Worm (Caenorhabditis elegans) whole organism, mixed stage, embryonic: ENCODE data around the gene R160.10.
"Not testable (repeated sequence)": the region's sequence is repeated elsewhere in the genome, so short reads cannot be mapped to it uniquely, and the experiment has no call there.

Source experiments
- bed-3 ChIP-seq: fragments of 200-800 bp; sonication (Bioruptor generic); optimal IDR thresholded peaks from 3 replicates; lab custom pipeline; 2018; ENCODE audit warnings: mild to moderate bottlenecking, missing genetic modification characterization, moderate library complexity, missing compliant biosample characterization
- blmp-1 ChIP-seq: fragments of 150-350 bp; optimal IDR thresholded peaks from 2 replicates; lab custom pipeline; 2014; ENCODE audit warnings: missing biosample characterization, missing genetic modification characterization
- mep-1 ChIP-seq: fragments of 150-350 bp; optimal IDR thresholded peaks from 2 replicates; lab custom pipeline; 2017; ENCODE audit warnings: missing biosample characterization, missing genetic modification reagents, missing genetic modification characterization, inconsistent platforms
- nhr-237 ChIP-seq: fragments of 150-350 bp; optimal IDR thresholded peaks from 2 replicates; lab custom pipeline; 2014; ENCODE audit warnings: missing biosample characterization, missing genetic modification characterization
- nhr-28 ChIP-seq: fragments of 150-350 bp; optimal IDR thresholded peaks from 2 replicates; lab custom pipeline; 2014; ENCODE audit warnings: missing biosample characterization, missing genetic modification characterization
- nhr-76 ChIP-seq: sonication (generic microtip); optimal IDR thresholded peaks from 2 replicates; lab custom pipeline; 2017; ENCODE audit warnings: missing biosample characterization, missing genetic modification characterization
- pha-4 ChIP-seq: fragments of 150-350 bp; optimal IDR thresholded peaks from 2 replicates; lab custom pipeline; 2018; ENCODE audit warnings: missing biosample characterization, missing genetic modification reagents, missing genetic modification characterization
- ztf-11 ChIP-seq: fragments of 150-350 bp; optimal IDR thresholded peaks from 2 replicates; lab custom pipeline; 2014; ENCODE audit warnings: missing biosample characterization, missing genetic modification characterization

- not testable (repeated sequence) for TF ChIP-seq bed-3; mep-1 (tag; lab: Kevin White, UChicago); nhr-28; nhr-76 (tag; lab: Kevin White, UChicago); ztf-11; nhr-237 (tag; lab: Kevin White, UChicago); blmp-1 (tag; lab: Kevin White, UChicago); pha-4 (tag; lab: Kevin White, UChicago)
Observed at ce11 chrX:4332305-4332704, 35.0 kb downstream of the R160.10 start, which contains the start of gene C24A8.6.
